Fruit fly (Drosophila melanogaster) whole organism, embryonic: Measurements from ENCODE around the gene shv.

Experiments used
- ATbp ChIP-seq: fragments of 200-800 bp; sonication (Bioruptor generic); optimal IDR thresholded peaks from 2 replicates; lab custom pipeline; 2017; ENCODE audit warnings: missing biosample characterization, mild to moderate bottlenecking, missing genetic modification characterization, missing genetic modification reagents
- Aef1 ChIP-seq: fragments of 200-800 bp; sonication (Bioruptor generic); IDR thresholded peaks from 3 replicates; pipeline ENCODE4 v1.3.6; 2022; ENCODE audit warnings: missing biosample characterization, missing genetic modification characterization
- Blimp-1 ChIP-seq: fragments of 200-800 bp; sonication (Bioruptor generic); optimal IDR thresholded peaks from 3 replicates; lab custom pipeline; 2018; ENCODE audit warnings: missing biosample characterization, missing genetic modification characterization, mild to moderate bottlenecking, moderate library complexity, missing genetic modification reagents
- CG10267 ChIP-seq: fragments of 200-800 bp; sonication (Bioruptor generic); optimal IDR thresholded peaks from 2 replicates; lab custom pipeline; 2018; ENCODE audit warnings: missing biosample characterization, mild to moderate bottlenecking, missing genetic modification characterization, moderate library complexity
- CG10431 ChIP-seq: fragments of 200-800 bp; sonication (Bioruptor generic); optimal IDR thresholded peaks from 3 replicates; lab custom pipeline; 2018; ENCODE audit warnings: missing biosample characterization, mild to moderate bottlenecking, missing genetic modification characterization
- CG11456 ChIP-seq: fragments of 200-800 bp; sonication (Bioruptor generic); IDR thresholded peaks from 3 replicates; pipeline ENCODE4 v1.3.6; 2022; ENCODE audit warnings: missing biosample characterization, missing genetic modification characterization
- CG12104 ChIP-seq: fragments of 200-800 bp; sonication (Bioruptor generic); optimal IDR thresholded peaks from 3 replicates; lab custom pipeline; 2016; ENCODE audit warnings: missing biosample characterization, missing genetic modification characterization
- CG12236 ChIP-seq: fragments of 200-800 bp; sonication (Bioruptor generic); optimal IDR thresholded peaks from 2 replicates; lab custom pipeline; 2016; ENCODE audit warnings: missing biosample characterization, missing genetic modification characterization
- CG12391 ChIP-seq: fragments of 200-800 bp; sonication (Bioruptor generic); optimal IDR thresholded peaks from 3 replicates; lab custom pipeline; 2018; ENCODE audit warnings: missing biosample characterization, mild to moderate bottlenecking, missing genetic modification characterization, moderate library complexity
- CG18011 ChIP-seq: fragments of 200-800 bp; sonication (Bioruptor generic); optimal IDR thresholded peaks from 2 replicates; lab custom pipeline; 2017; ENCODE audit warnings: missing biosample characterization, missing genetic modification characterization, mild to moderate bottlenecking, moderate library complexity, missing genotype
- CG18599 ChIP-seq: fragments of 200-800 bp; sonication (Bioruptor generic); optimal IDR thresholded peaks from 3 replicates; lab custom pipeline; 2017; ENCODE audit warnings: missing biosample characterization, missing genetic modification characterization, mild to moderate bottlenecking, moderate library complexity, missing genetic modification reagents
- CG18619 ChIP-seq: fragments of 200-800 bp; sonication (Bioruptor generic); optimal IDR thresholded peaks from 3 replicates; lab custom pipeline; 2017; ENCODE audit warnings: missing biosample characterization, mild to moderate bottlenecking, missing genetic modification characterization
- CG2116 ChIP-seq: fragments of 200-800 bp; sonication (Bioruptor generic); optimal IDR thresholded peaks from 3 replicates; lab custom pipeline; 2018; ENCODE audit warnings: missing biosample characterization, mild to moderate bottlenecking, missing genetic modification characterization
- CG2202 ChIP-seq: fragments of 200-800 bp; sonication (Bioruptor generic); optimal IDR thresholded peaks from 2 replicates; lab custom pipeline; 2018; ENCODE audit warnings: missing biosample characterization, mild to moderate bottlenecking, missing genetic modification characterization
- CG2712 ChIP-seq: fragments of 200-800 bp; optimal IDR thresholded peaks from 3 replicates; lab custom pipeline; 2019; ENCODE audit warnings: missing biosample characterization, mild to moderate bottlenecking, missing genetic modification characterization, moderate library complexity
- CG31388 ChIP-seq: fragments of 200-800 bp; sonication (Bioruptor generic); optimal IDR thresholded peaks from 2 replicates; lab custom pipeline; 2016; ENCODE audit warnings: missing biosample characterization, missing genetic modification characterization
- CG3163 ChIP-seq: fragments of 200-800 bp; sonication (Bioruptor generic); optimal IDR thresholded peaks from 3 replicates; lab custom pipeline; 2016; ENCODE audit warnings: missing biosample characterization, missing genetic modification characterization
- CG34376 ChIP-seq: fragments of 200-800 bp; sonication (Bioruptor generic); optimal IDR thresholded peaks from 2 replicates; lab custom pipeline; 2018; ENCODE audit warnings: missing biosample characterization, mild to moderate bottlenecking, missing genetic modification characterization
- CG4854 ChIP-seq: fragments of 200-800 bp; sonication (Bioruptor generic); optimal IDR thresholded peaks from 2 replicates; lab custom pipeline; 2016; ENCODE audit warnings: missing biosample characterization, missing genetic modification characterization, inconsistent platforms
- CG6813 ChIP-seq: fragments of 200-800 bp; sonication (Bioruptor generic); optimal IDR thresholded peaks from 2 replicates; lab custom pipeline; 2017; ENCODE audit warnings: missing biosample characterization, missing genetic modification characterization, mild to moderate bottlenecking, moderate library complexity, missing genetic modification reagents
- CG7839 ChIP-seq: fragments of 200-800 bp; sonication (Bioruptor generic); optimal IDR thresholded peaks from 3 replicates; lab custom pipeline; 2018; ENCODE audit warnings: missing biosample characterization, mild to moderate bottlenecking, missing genetic modification characterization, moderate library complexity
- CG8281 ChIP-seq: fragments of 200-800 bp; sonication (Bioruptor generic); optimal IDR thresholded peaks from 2 replicates; lab custom pipeline; 2018; ENCODE audit warnings: missing biosample characterization, mild to moderate bottlenecking, missing genetic modification characterization, moderate library complexity
- CG9727 ChIP-seq: fragments of 200-800 bp; sonication (Bioruptor generic); optimal IDR thresholded peaks from 3 replicates; lab custom pipeline; 2017; ENCODE audit warnings: missing biosample characterization, mild to moderate bottlenecking, missing genetic modification characterization
- Dp ChIP-seq: fragments of 200-800 bp; sonication (Bioruptor generic); optimal IDR thresholded peaks from 2 replicates; lab custom pipeline; 2018; ENCODE audit warnings: missing biosample characterization, mild to moderate bottlenecking, missing genetic modification characterization, moderate library complexity
- Eip74EF ChIP-seq, 2 experiments: fragments of 200-800 bp in 1 of 2; fragments of >200 bp in 1 of 2; sonication (Bioruptor generic) in 1 of 2; optimal IDR thresholded peaks; 2 replicates each; lab custom pipeline; 2017 to 2019; ENCODE audit warnings: missing biosample characterization in 2 of 2, missing genetic modification characterization in 2 of 2, mild to moderate bottlenecking in 1 of 2, moderate library complexity in 1 of 2
- Fer2 ChIP-seq: fragments of 200-800 bp; sonication (Bioruptor generic); optimal IDR thresholded peaks from 2 replicates; lab custom pipeline; 2018; ENCODE audit warnings: missing biosample characterization, mild to moderate bottlenecking, missing genetic modification characterization, moderate library complexity
- HHEX ChIP-seq: fragments of 200-800 bp; sonication (Bioruptor generic); optimal IDR thresholded peaks from 3 replicates; lab custom pipeline; 2017; ENCODE audit warnings: missing biosample characterization, mild to moderate bottlenecking, missing genetic modification characterization, missing genetic modification reagents
- HmgD ChIP-seq: fragments of 200-800 bp; sonication (Bioruptor generic); optimal IDR thresholded peaks from 3 replicates; lab custom pipeline; 2016; ENCODE audit warnings: missing biosample characterization, missing genetic modification characterization
- Hr39 ChIP-seq: fragments of >200 bp; optimal IDR thresholded peaks from 2 replicates; lab custom pipeline; 2017
- NC2β ChIP-seq: fragments of 200-800 bp; sonication (Bioruptor generic); optimal IDR thresholded peaks from 2 replicates; lab custom pipeline; 2016; ENCODE audit warnings: missing biosample characterization, missing genetic modification characterization
- Rx ChIP-seq: fragments of 200-800 bp; sonication (Bioruptor generic); IDR thresholded peaks from 2 replicates; pipeline ENCODE4 v1.3.6; 2022; ENCODE audit warnings: missing biosample characterization, missing genetic modification characterization
- ato ChIP-seq: fragments of 200-800 bp; sonication (Bioruptor generic); IDR thresholded peaks from 2 replicates; pipeline ENCODE4 v1.3.6; 2022; ENCODE audit warnings: missing biosample characterization, missing genetic modification characterization; ENCODE audit not compliant: partially characterized antibody
- cato ChIP-seq: fragments of 200-800 bp; sonication (Bioruptor generic); optimal IDR thresholded peaks from 2 replicates; lab custom pipeline; 2016; ENCODE audit warnings: missing biosample characterization, missing genetic modification characterization, borderline replicate concordance
- cg ChIP-seq: fragments of 200-800 bp; sonication (Bioruptor generic); optimal IDR thresholded peaks from 3 replicates; lab custom pipeline; 2019; ENCODE audit warnings: missing biosample characterization, mild to moderate bottlenecking, missing genetic modification characterization, moderate library complexity
- chinmo ChIP-seq: fragments of 200-800 bp; sonication (Bioruptor generic); IDR thresholded peaks from 4 replicates; pipeline ENCODE4 v1.3.6; 2022; ENCODE audit warnings: missing biosample characterization, missing genetic modification characterization; ENCODE audit not compliant: partially characterized antibody
- chm ChIP-seq: fragments of 200-800 bp; sonication (Bioruptor generic); IDR thresholded peaks from 2 replicates; pipeline ENCODE4 v1.3.6; 2022; ENCODE audit warnings: missing biosample characterization, missing genetic modification characterization
- eve ChIP-seq, 2 experiments: fragments of >200 bp; optimal IDR thresholded peaks; 2 replicates each; lab custom pipeline; 2017; ENCODE audit warnings: missing biosample characterization in 2 of 2, missing genetic modification characterization in 2 of 2
- gce ChIP-seq: fragments of 200-800 bp; sonication (Bioruptor generic); IDR thresholded peaks from 3 replicates; pipeline ENCODE4 v1.3.6; 2022; ENCODE audit warnings: missing biosample characterization, missing genetic modification characterization
- grn ChIP-seq: fragments of 200-800 bp; sonication (Bioruptor generic); optimal IDR thresholded peaks from 3 replicates; lab custom pipeline; 2017; ENCODE audit warnings: missing biosample characterization, missing genetic modification characterization
- pum ChIP-seq: fragments of 200-800 bp; sonication (Bioruptor generic); optimal IDR thresholded peaks from 2 replicates; lab custom pipeline; 2016; ENCODE audit warnings: missing biosample characterization, missing genetic modification characterization
- sim ChIP-seq: fragments of 200-800 bp; sonication (Bioruptor generic); IDR thresholded peaks from 2 replicates; pipeline ENCODE4 v1.3.6; 2022; ENCODE audit warnings: missing biosample characterization, missing genetic modification characterization
- sima ChIP-seq: fragments of 200-800 bp; sonication (Bioruptor generic); optimal IDR thresholded peaks from 2 replicates; lab custom pipeline; 2016; ENCODE audit warnings: missing biosample characterization, missing genetic modification characterization
- slbo ChIP-seq: fragments of 200-800 bp; sonication (Bioruptor generic); IDR thresholded peaks from 2 replicates; pipeline ENCODE4 v1.3.6; 2022; ENCODE audit warnings: missing biosample characterization, missing genetic modification characterization
- sob ChIP-seq: fragments of 200-800 bp; sonication (Bioruptor generic); IDR thresholded peaks from 2 replicates; pipeline ENCODE4 v1.3.6; 2022; ENCODE audit warnings: missing biosample characterization, missing genetic modification characterization
- trh ChIP-seq: fragments of 200-800 bp; sonication (Bioruptor generic); optimal IDR thresholded peaks from 2 replicates; lab custom pipeline; 2016; ENCODE audit warnings: missing biosample characterization, missing genetic modification characterization
- z ChIP-seq: fragments of 200-800 bp; sonication (Bioruptor generic); IDR thresholded peaks from 3 replicates; pipeline ENCODE4 v1.3.6; 2022; ENCODE audit warnings: missing biosample characterization, missing genetic modification characterization
- zen ChIP-seq: fragments of 200-800 bp; sonication (Bioruptor generic); optimal IDR thresholded peaks from 3 replicates; lab custom pipeline; 2018; ENCODE audit warnings: missing biosample characterization, mild to moderate bottlenecking, missing genetic modification characterization, moderate library complexity
- zf30C ChIP-seq: fragments of 200-800 bp; sonication (Bioruptor generic); optimal IDR thresholded peaks from 3 replicates; lab custom pipeline; 2018; ENCODE audit warnings: missing biosample characterization, mild to moderate bottlenecking, missing genetic modification characterization

shv gene

dm6 chr2L:430820-431628 is 21.9 kb upstream of the shv start, which contains the start of gene ex (continued):
- TF ChIP-seq CG8281 (tag; lab: Kevin White, UChicago): peak; percentile 23
- peak; percentile 55 for TF ChIP-seq CG12104 (GFP tag; lab: Kevin White, UChicago)
- peak; percentile 12 for TF ChIP-seq CG12236 (GFP tag; lab: Kevin White, UChicago)
- TF ChIP-seq Dp (GFP tag; lab: Kevin White, UChicago): no peak
- TF ChIP-seq sob (GFP tag; lab: Robert Waterston, UW): peak; percentile 72; the same call in 1 of the 2 replicates
- peak; percentile 48 for TF ChIP-seq Blimp-1 (GFP tag; lab: Kevin White, UChicago)
- TF ChIP-seq sima (GFP tag; lab: Kevin White, UChicago): no peak
- no peak for TF ChIP-seq trh (GFP tag; lab: Kevin White, UChicago)
- peak; percentile 48; the same call in 1 of the 2 replicates for TF ChIP-seq ato (GFP tag; lab: Robert Waterston, UW)
- peak; percentile 68 for TF ChIP-seq CG18599 (GFP tag; lab: Kevin White, UChicago)
- TF ChIP-seq CG31388 (GFP tag; lab: Kevin White, UChicago): no peak
- peak; percentile 49 for TF ChIP-seq HHEX (GFP tag; lab: Kevin White, UChicago)
- TF ChIP-seq grn (GFP tag; lab: Kevin White, UChicago): peak; percentile 33
- peak; percentile 48 for TF ChIP-seq Fer2 (tag; lab: Kevin White, UChicago)
- TF ChIP-seq ATbp (GFP tag; lab: Kevin White, UChicago): peak; percentile 90
- peak; percentile 17 for TF ChIP-seq zf30C (GFP tag; lab: Kevin White, UChicago)
- no peak for TF ChIP-seq CG18011 (GFP tag; lab: Kevin White, UChicago)
- TF ChIP-seq NC2β (GFP tag; lab: Kevin White, UChicago): peak; percentile 35
- TF ChIP-seq CG18619 (GFP tag; lab: Kevin White, UChicago): peak; percentile 68
- TF ChIP-seq CG6813 (GFP tag; lab: Kevin White, UChicago): peak; percentile 85
- TF ChIP-seq Eip74EF (GFP tag; optimal IDR thresholded peaks at IDR 0.05; lab: Kevin White, UChicago): peak in 1 of 2 experiments; percentile 37
- TF ChIP-seq CG12391 (tag; lab: Kevin White, UChicago): peak; percentile 11
- TF ChIP-seq Aef1 (GFP tag; lab: Robert Waterston, UW): 0 out of 3 replicates have a peak, but pooled peaks have one; percentile 33
- TF ChIP-seq Hr39 (lab: Kevin White, UChicago): no peak
- TF ChIP-seq eve (GFP tag; optimal IDR thresholded peaks at IDR 0.05; lab: Kevin White, UChicago): peak in 1 of 2 experiments; percentile 65
- TF ChIP-seq CG3163: peak; percentile 65
- TF ChIP-seq CG10267: no peak
- peak; percentile 22 for TF ChIP-seq HmgD (GFP tag; lab: Kevin White, UChicago)
- TF ChIP-seq CG34376: peak; percentile 76
- no peak for TF ChIP-seq slbo (GFP tag; lab: Robert Waterston, UW)
- TF ChIP-seq chinmo: peak; percentile 53; the same call in 1 of the 4 replicates
- no peak for TF ChIP-seq zen
- TF ChIP-seq CG4854 (GFP tag; lab: Kevin White, UChicago): peak; percentile 31
- TF ChIP-seq cato (GFP tag; lab: Kevin White, UChicago): no peak

- TF ChIP-seq gce (GFP tag; lab: Robert Waterston, UW) (no peak), CG2202 (tag; lab: Kevin White, UChicago) (no peak), CG10431 (GFP tag; lab: Kevin White, UChicago) (no peak), chm (GFP tag; lab: Robert Waterston, UW) (0 out of 2 replicates have a peak, but pooled peaks have one; percentile 42), CG10267 (no peak), CG2712 (no peak), CG7839 (tag; lab: Kevin White, UChicago) (no peak), z (GFP tag; lab: Robert Waterston, UW) (no peak), CG11456 (GFP tag; lab: Robert Waterston, UW) (no peak), HmgD (GFP tag; lab: Kevin White, UChicago) (no peak), pum (no peak), Hr39 (lab: Kevin White, UChicago) (no peak), sim (GFP tag; lab: Robert Waterston, UW) (no peak), chinmo (peak; percentile 94; the same call in 3 of the 4 replicates), Rx (GFP tag; lab: Robert Waterston, UW) (no peak), cg (GFP tag; lab: Kevin White, UChicago) (peak; percentile 86), CG9727 (GFP tag; lab: Kevin White, UChicago) (no peak), CG2116 (no peak)
Observed at dm6 chr2L:431629-431984, 21.3 kb upstream of the shv start.
